Worm (Caenorhabditis elegans): ENCODE results near the gene C34F11.2.
"Not testable (repeated sequence)": the region's sequence is repeated elsewhere in the genome, so short reads cannot be mapped to it uniquely, and the experiment has no call there.

Gene C34F11.2

DNA sequence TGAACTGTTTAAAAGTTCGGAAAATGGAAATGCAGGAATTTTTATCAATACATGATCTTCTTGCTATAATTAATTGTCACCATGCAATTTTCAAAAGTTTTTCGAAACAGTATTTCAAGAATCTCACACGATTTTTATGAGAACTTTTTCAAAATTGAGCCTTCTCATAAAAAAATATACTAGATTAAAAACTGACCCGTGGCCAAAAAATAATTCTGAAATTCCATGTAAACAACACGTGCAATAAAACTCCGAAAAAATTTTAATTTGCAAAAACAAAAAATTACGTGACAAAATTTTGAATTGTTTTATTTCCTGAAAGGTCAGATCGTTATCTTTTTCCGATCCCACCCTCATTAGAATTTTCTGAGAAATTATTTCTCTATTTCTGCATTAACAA is 16.6 kb upstream of the C34F11.2 start, which contains the start of gene C34F11.5:
C34F11.5 (plus strand) TSS at position 301 of the 400 bp plus-strand sequence.
- TF ChIP-seq egl-18 (GFP tag; IDR thresholded peaks at IDR 0.05) (no peak), efl-1 (GFP tag; optimal IDR thresholded peaks at IDR 0.05) (no peak), ets-4 (GFP tag; optimal IDR thresholded peaks at IDR 0.05) (no peak), fkh-3 (tag; optimal IDR thresholded peaks at IDR 0.05) (no peak), rpc-1 (optimal IDR thresholded peaks at IDR 0.05) (no peak), rpc-1 (tag; optimal IDR thresholded peaks at IDR 0.05) (no peak), madf-3 (GFP tag; IDR thresholded peaks at IDR 0.05) (no peak), lsy-27 (tag; optimal IDR thresholded peaks at IDR 0.05; ENCODE audit: borderline replicate concordance, insufficient read depth) (no peak), lin-40 (tag; optimal IDR thresholded peaks at IDR 0.05) (no peak), rec-8 (tag; optimal IDR thresholded peaks at IDR 0.05) (no peak), aptf-2 (GFP tag; conservative IDR thresholded peaks at IDR 0.05) (no peak), pbrm-1 (GFP tag; IDR thresholded peaks at IDR 0.05) (no peak), F10E7.11 (tag; optimal IDR thresholded peaks at IDR 0.05) (no peak), nhr-90 (tag; optimal IDR thresholded peaks at IDR 0.05) (no peak)

DNA sequence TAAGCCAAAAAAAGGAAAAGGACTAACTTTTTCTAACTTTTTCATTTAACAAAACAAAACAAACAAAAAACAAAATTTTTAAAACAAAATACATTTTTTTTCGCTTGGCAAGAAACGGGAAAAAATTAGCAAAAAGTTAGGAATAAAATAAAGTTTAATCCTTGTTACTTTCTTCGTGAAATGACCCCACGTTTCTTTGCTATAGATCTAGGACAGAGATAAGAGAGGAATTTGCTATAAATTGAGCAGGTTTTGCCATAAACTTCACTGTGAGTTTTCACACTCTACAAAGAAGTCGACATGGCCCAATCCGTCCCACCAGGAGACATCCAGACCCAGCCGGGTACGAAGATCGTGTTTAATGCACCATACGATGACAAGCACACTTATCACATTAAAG is 12.6 kb upstream of the C34F11.2 start, which contains the start of gene msp-50:
msp-50 (plus strand) TSS at position 301 of the 400 bp plus-strand sequence.
- no peak for TF ChIP-seq F39B2.1 (GFP tag; IDR thresholded peaks at IDR 0.05)
- TF ChIP-seq B0035.1 (tag; optimal IDR thresholded peaks at IDR 0.05), result no peak
- no peak for TF ChIP-seq K12H6.12 (tag; optimal IDR thresholded peaks at IDR 0.05)
- TF ChIP-seq madf-8 (GFP tag; conservative IDR thresholded peaks at IDR 0.05), result no peak
- TF ChIP-seq ztf-22 (GFP tag; optimal IDR thresholded peaks at IDR 0.05), result no peak
- TF ChIP-seq nhr-80 (tag; optimal IDR thresholded peaks at IDR 0.05), result no peak
- TF ChIP-seq ekl-4 (GFP tag; IDR thresholded peaks at IDR 0.05), result no peak
- TF ChIP-seq ceh-58 (GFP tag; IDR thresholded peaks at IDR 0.05), result no peak
- TF ChIP-seq zfh-2 (GFP tag; conservative IDR thresholded peaks at IDR 0.05), result no peak
- no peak for TF ChIP-seq egrh-3 (GFP tag; IDR thresholded peaks at IDR 0.05)
- TF ChIP-seq lag-1 (GFP tag; IDR thresholded peaks at IDR 0.05), result no peak
- no peak for TF ChIP-seq let-607 (tag; optimal IDR thresholded peaks at IDR 0.05)
- no peak for TF ChIP-seq tlf-1 (GFP tag; optimal IDR thresholded peaks at IDR 0.05)
- TF ChIP-seq somi-1 (GFP tag; optimal IDR thresholded peaks at IDR 0.05), result no peak

DNA sequence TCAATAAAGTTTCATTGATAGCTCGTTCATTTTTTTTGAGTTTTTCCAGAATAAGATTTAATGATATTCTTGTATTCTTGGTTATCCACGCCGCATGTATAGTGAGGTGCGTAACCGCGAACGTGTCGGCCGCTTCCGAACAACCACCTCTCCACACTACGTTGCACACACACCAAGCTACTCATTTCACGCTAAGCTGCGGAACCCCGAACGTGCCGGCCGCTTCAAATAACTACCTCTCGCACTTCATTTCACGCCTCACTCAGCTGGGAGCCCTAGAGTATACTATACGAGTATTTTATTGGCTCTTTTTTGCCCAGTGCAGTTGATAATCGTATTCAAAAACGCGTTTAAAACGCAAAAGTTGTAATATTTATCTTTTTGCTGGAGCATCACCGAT is 11.9 kb upstream of the C34F11.2 start:
- peak; percentile 8 for TF ChIP-seq lsl-1 (GFP tag; optimal IDR thresholded peaks at IDR 0.05)
- not testable (repeated sequence) for TF ChIP-seq snpc-4 (GFP tag; optimal IDR thresholded peaks at IDR 0.05)
- TF ChIP-seq snpc-4 (tag; optimal IDR thresholded peaks at IDR 0.05), result peak; percentile 37 to 95 (median 80)
- TF ChIP-seq snpc-3.4 (tag; optimal IDR thresholded peaks at IDR 0.05), result peak; percentile 66
- peak; percentile 68 for TF ChIP-seq hmg-1.2 (GFP tag; IDR thresholded peaks at IDR 0.05)
- TF ChIP-seq snpc-1.1 (tag; optimal IDR thresholded peaks at IDR 0.05; ENCODE audit: insufficient read depth), result peak; percentile 87

DNA sequence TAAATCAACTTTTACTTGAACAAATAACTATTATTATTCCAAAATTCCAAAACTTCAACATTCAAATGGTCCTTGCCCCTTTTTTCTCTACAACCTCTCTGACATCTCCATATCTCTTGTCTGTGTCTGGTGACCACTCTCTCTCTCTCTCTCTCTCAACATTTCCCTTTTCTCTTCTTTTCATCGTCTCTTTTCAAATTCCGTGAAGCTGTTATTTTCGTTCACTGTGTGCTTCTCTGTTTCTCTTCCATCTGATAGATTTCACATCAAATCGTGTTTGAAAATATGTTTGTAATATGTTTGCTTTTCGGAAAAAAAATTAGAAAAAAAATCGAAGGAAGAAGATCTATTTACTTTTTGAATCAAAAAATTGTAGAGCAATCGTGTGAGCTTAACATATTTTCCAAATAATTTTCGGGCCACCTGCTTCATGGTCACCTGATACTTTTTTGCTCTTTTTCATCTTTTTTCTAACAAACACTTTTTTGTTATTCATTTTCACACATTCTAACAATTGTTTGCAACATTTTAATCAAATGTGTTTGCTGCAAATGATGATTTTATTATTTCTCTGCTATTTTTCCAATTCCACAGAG is 11.0 kb upstream of the C34F11.2 start:
- TF ChIP-seq ZK185.1 (tag; optimal IDR thresholded peaks at IDR 0.05; ENCODE audit: poor library complexity, severe bottlenecking) (peak; percentile 0), lir-1 (GFP tag; conservative IDR thresholded peaks at IDR 0.05) (no peak), hmg-1.2 (GFP tag; IDR thresholded peaks at IDR 0.05) (peak; percentile 39; the same call in 1 of the 2 replicates), attf-5 (GFP tag; optimal IDR thresholded peaks at IDR 0.05) (peak; percentile 12), egrh-3 (GFP tag; IDR thresholded peaks at IDR 0.05) (no peak)
